Fruit fly (Drosophila melanogaster) whole organism, pupa: Measurements from ENCODE around the gene JMJD7.

ENCODE experiments used
- CG10348 ChIP-seq: fragments of 200-800 bp; sonication (Bioruptor generic); IDR thresholded peaks from 2 replicates; pipeline ENCODE4 v1.3.6; 2022; ENCODE audit warnings: missing biosample characterization, missing genetic modification characterization
- CG17806 ChIP-seq: fragments of 200-800 bp; sonication (Bioruptor generic); optimal IDR thresholded peaks from 2 replicates; lab custom pipeline; 2018; ENCODE audit warnings: missing biosample characterization, mild to moderate bottlenecking, missing genetic modification characterization, moderate library complexity
- CG34367 ChIP-seq: fragments of 200-800 bp; sonication (Bioruptor generic); optimal IDR thresholded peaks from 2 replicates; lab custom pipeline; 2018; ENCODE audit warnings: missing biosample characterization, mild to moderate bottlenecking, missing genetic modification characterization
- CG4496 ChIP-seq: fragments of 200-800 bp; sonication (Bioruptor generic); IDR thresholded peaks from 3 replicates; pipeline ENCODE4 v1.3.6; 2022; ENCODE audit warnings: missing biosample characterization, missing genetic modification characterization
- CG8159 ChIP-seq: fragments of 200-800 bp; sonication (Bioruptor generic); optimal IDR thresholded peaks from 3 replicates; lab custom pipeline; 2018; ENCODE audit warnings: missing biosample characterization, mild to moderate bottlenecking, missing genetic modification characterization, moderate library complexity
- CG9948 ChIP-seq: fragments of 200-800 bp; sonication (Bioruptor generic); optimal IDR thresholded peaks from 2 replicates; lab custom pipeline; 2018; ENCODE audit warnings: missing biosample characterization, mild to moderate bottlenecking, missing genetic modification characterization, moderate library complexity
- D1 ChIP-seq: fragments of 200-800 bp; sonication (Bioruptor generic); optimal IDR thresholded peaks from 2 replicates; lab custom pipeline; 2018; ENCODE audit warnings: missing biosample characterization, mild to moderate bottlenecking, missing genetic modification characterization, moderate library complexity
- Ets98B ChIP-seq: fragments of 200-800 bp; sonication (Bioruptor generic); IDR thresholded peaks from 2 replicates; pipeline ENCODE4 v1.3.6; 2022; ENCODE audit warnings: missing biosample characterization, missing genetic modification characterization
- fd96Ca ChIP-seq: fragments of 200-800 bp; sonication (Bioruptor generic); IDR thresholded peaks from 3 replicates; pipeline ENCODE4 v1.3.6; 2022; ENCODE audit warnings: missing biosample characterization, missing genetic modification characterization
- gl ChIP-seq: fragments of 200-800 bp; sonication (Bioruptor generic); optimal IDR thresholded peaks from 2 replicates; lab custom pipeline; 2018; ENCODE audit warnings: missing biosample characterization, mild to moderate bottlenecking, missing genetic modification characterization
- rn ChIP-seq: fragments of 200-800 bp; sonication (Bioruptor generic); IDR thresholded peaks from 2 replicates; pipeline ENCODE4 v1.3.6; 2022; ENCODE audit warnings: missing biosample characterization, missing genetic modification characterization

- TF ChIP-seq gl (tag; lab: Kevin White, UChicago) (no peak), CG4496 (GFP tag; lab: Robert Waterston, UW) (no peak), CG9948 (tag; lab: Kevin White, UChicago) (no peak), D1 (tag; lab: Kevin White, UChicago) (no peak), Ets98B (GFP tag; lab: Robert Waterston, UW) (no peak), fd96Ca (GFP tag; lab: Robert Waterston, UW) (no peak), CG34367 (tag; lab: Kevin White, UChicago) (no peak), CG10348 (GFP tag; lab: Robert Waterston, UW) (no peak), rn (GFP tag; lab: Robert Waterston, UW) (no peak), CG17806 (tag; lab: Kevin White, UChicago) (no peak), CG8159 (no peak)
Measured at dm6 chr3L:13433522-13433921, 16.6 kb downstream of the JMJD7 start.
